Fruit fly (Drosophila melanogaster) whole organism, embryonic: ENCODE results near the gene CG10467.
A peak's percentile ranks its signal among the peaks of the same experiment; 100 is the strongest.

Experiments used
- Aef1 ChIP-seq: fragments of 200-800 bp; sonication (Bioruptor generic); IDR thresholded peaks from 3 replicates; pipeline ENCODE4 v1.3.6; 2022; ENCODE audit warnings: missing biosample characterization, missing genetic modification characterization
- Antp ChIP-seq: fragments of 200-800 bp; sonication (Bioruptor generic); optimal IDR thresholded peaks from 3 replicates; lab custom pipeline; 2016; ENCODE audit warnings: missing biosample characterization, missing genetic modification characterization
- Atf3 ChIP-seq: fragments of 200-800 bp; sonication (Bioruptor generic); optimal IDR thresholded peaks from 3 replicates; lab custom pipeline; 2016; ENCODE audit warnings: missing biosample characterization, missing genetic modification characterization
- B-H1 ChIP-seq: fragments of 200-800 bp; sonication (Bioruptor generic); IDR thresholded peaks from 3 replicates; pipeline ENCODE4 v1.3.6; 2022; ENCODE audit warnings: missing biosample characterization, missing genetic modification characterization
- Bdp1 ChIP-seq: fragments of 200-800 bp; sonication (Bioruptor generic); optimal IDR thresholded peaks from 3 replicates; lab custom pipeline; 2016; ENCODE audit warnings: missing biosample characterization, missing genetic modification characterization
- C15 ChIP-seq: fragments of 200-800 bp; sonication (Bioruptor generic); IDR thresholded peaks from 3 replicates; pipeline ENCODE4 v1.3.6; 2022; ENCODE audit warnings: missing biosample characterization, missing genetic modification characterization
- CG10321 ChIP-seq: fragments of 200-800 bp; sonication (Bioruptor generic); IDR thresholded peaks from 2 replicates; pipeline ENCODE4 v1.3.6; 2022; ENCODE audit warnings: missing biosample characterization, missing genetic modification characterization
- CG12071 ChIP-seq: fragments of 200-800 bp; sonication (Bioruptor generic); optimal IDR thresholded peaks from 3 replicates; lab custom pipeline; 2018; ENCODE audit warnings: missing biosample characterization, mild to moderate bottlenecking, missing genetic modification characterization
- CG12769 ChIP-seq: fragments of 200-800 bp; sonication (Bioruptor generic); optimal IDR thresholded peaks from 2 replicates; lab custom pipeline; 2019; ENCODE audit warnings: missing biosample characterization, mild to moderate bottlenecking, missing genetic modification characterization, moderate library complexity
- CG16813 ChIP-seq: fragments of 200-800 bp; sonication (Bioruptor generic); IDR thresholded peaks from 3 replicates; pipeline ENCODE4 v1.3.6; 2022; ENCODE audit warnings: missing biosample characterization, missing genetic modification characterization; ENCODE audit not compliant: partially characterized antibody
- CG16863 ChIP-seq: fragments of 200-800 bp; sonication (Bioruptor generic); optimal IDR thresholded peaks from 3 replicates; lab custom pipeline; 2016; ENCODE audit warnings: missing biosample characterization, missing genetic modification characterization
- CG17359 ChIP-seq: fragments of 200-800 bp; sonication (Bioruptor generic); optimal IDR thresholded peaks from 3 replicates; lab custom pipeline; 2018; ENCODE audit warnings: missing biosample characterization, mild to moderate bottlenecking, missing genetic modification characterization, moderate library complexity
- CG34224 ChIP-seq: fragments of 200-800 bp; sonication (Bioruptor generic); IDR thresholded peaks from 3 replicates; pipeline ENCODE4 v1.3.6; 2022; ENCODE audit warnings: missing biosample characterization, missing genetic modification characterization; ENCODE audit not compliant: partially characterized antibody
- CG34376 ChIP-seq: fragments of 200-800 bp; sonication (Bioruptor generic); optimal IDR thresholded peaks from 2 replicates; lab custom pipeline; 2018; ENCODE audit warnings: missing biosample characterization, mild to moderate bottlenecking, missing genetic modification characterization
- CG5180 ChIP-seq: fragments of 200-800 bp; sonication (Bioruptor generic); optimal IDR thresholded peaks from 3 replicates; lab custom pipeline; 2017; ENCODE audit warnings: missing biosample characterization, missing genetic modification characterization, mild to moderate bottlenecking, moderate library complexity, missing genetic modification reagents
- CG8944 ChIP-seq: fragments of 200-800 bp; sonication (Bioruptor generic); optimal IDR thresholded peaks from 3 replicates; lab custom pipeline; 2016; ENCODE audit warnings: missing biosample characterization, missing genetic modification characterization
- Chrac-16 ChIP-seq: fragments of 200-800 bp; sonication (Bioruptor generic); optimal IDR thresholded peaks from 3 replicates; lab custom pipeline; 2016; ENCODE audit warnings: missing biosample characterization, missing genetic modification characterization
- CrebB ChIP-seq: fragments of 200-800 bp; sonication (Bioruptor generic); optimal IDR thresholded peaks from 3 replicates; lab custom pipeline; 2018; ENCODE audit warnings: missing biosample characterization, mild to moderate bottlenecking, missing genetic modification characterization
- Dbx ChIP-seq: fragments of 200-800 bp; sonication (Bioruptor generic); IDR thresholded peaks from 3 replicates; pipeline ENCODE4 v1.3.6; 2022; ENCODE audit warnings: missing biosample characterization, missing genetic modification characterization
- Dref ChIP-seq: fragments of 200-800 bp; sonication (Bioruptor generic); IDR thresholded peaks from 2 replicates; pipeline ENCODE4 v1.3.6; 2022; ENCODE audit warnings: missing biosample characterization, missing genetic modification characterization
- Ets65A ChIP-seq: fragments of 200-800 bp; sonication (Bioruptor generic); peaks from one replicate; lab custom pipeline; 2016; ENCODE audit warnings: missing biosample characterization, missing genetic modification characterization
- GATAe ChIP-seq: fragments of 200-800 bp; sonication (Bioruptor generic); conservative IDR thresholded peaks from 2 replicates; pipeline ENCODE4 v1.3.6; 2022; ENCODE audit warnings: missing biosample characterization, missing genetic modification characterization
- H2.0 ChIP-seq: fragments of 200-800 bp; sonication (Bioruptor generic); IDR thresholded peaks from 2 replicates; pipeline ENCODE4 v1.3.6; 2022; ENCODE audit warnings: missing biosample characterization, missing genetic modification characterization
- HmgZ ChIP-seq: fragments of 200-800 bp; sonication (Bioruptor generic); optimal IDR thresholded peaks from 2 replicates; lab custom pipeline; 2018; ENCODE audit warnings: missing biosample characterization, mild to moderate bottlenecking, missing genetic modification characterization
- Hmr ChIP-seq: fragments of 200-800 bp; sonication (Bioruptor generic); optimal IDR thresholded peaks from 3 replicates; lab custom pipeline; 2017; ENCODE audit warnings: mild to moderate bottlenecking, missing biosample characterization, missing genetic modification reagents, missing genetic modification characterization
- Hsf ChIP-seq: fragments of 200-800 bp; sonication (Bioruptor generic); optimal IDR thresholded peaks from 3 replicates; lab custom pipeline; 2016; ENCODE audit warnings: missing biosample characterization, missing genetic modification characterization
- Lpt ChIP-seq: fragments of >200 bp; optimal IDR thresholded peaks from 2 replicates; lab custom pipeline; 2018; ENCODE audit warnings: missing biosample characterization, missing genetic modification characterization
- MTF-1 ChIP-seq: fragments of 200-800 bp; sonication (Bioruptor generic); optimal IDR thresholded peaks from 2 replicates; lab custom pipeline; 2018; ENCODE audit warnings: missing biosample characterization, mild to moderate bottlenecking, missing genetic modification characterization, borderline replicate concordance
- Mrtf ChIP-seq: fragments of 200-800 bp; sonication (Bioruptor generic); IDR thresholded peaks from 3 replicates; pipeline ENCODE4 v1.3.6; 2022; ENCODE audit warnings: missing biosample characterization, missing genetic modification characterization
- Poxn ChIP-seq: fragments of 200-800 bp; sonication (Bioruptor generic); IDR thresholded peaks from 2 replicates; pipeline ENCODE4 v1.3.6; 2022; ENCODE audit warnings: missing biosample characterization, missing genetic modification characterization
- Sox102F ChIP-seq: fragments of 200-800 bp; sonication (Bioruptor generic); optimal IDR thresholded peaks from 2 replicates; lab custom pipeline; 2018; ENCODE audit warnings: missing biosample characterization, mild to moderate bottlenecking, missing genetic modification characterization, moderate library complexity
- Tbp ChIP-seq: fragments of >200 bp; optimal IDR thresholded peaks from 2 replicates; lab custom pipeline; 2018; ENCODE audit warnings: missing biosample characterization, missing genetic modification characterization
- ab ChIP-seq: fragments of 200-800 bp; sonication (Bioruptor generic); optimal IDR thresholded peaks from 2 replicates; lab custom pipeline; 2016; ENCODE audit warnings: missing biosample characterization, missing genetic modification characterization
- ac ChIP-seq: fragments of 200-800 bp; sonication (Bioruptor generic); optimal IDR thresholded peaks from 3 replicates; lab custom pipeline; 2017; ENCODE audit warnings: missing biosample characterization, mild to moderate bottlenecking, missing genetic modification characterization
- ase ChIP-seq: fragments of 200-800 bp; sonication (Bioruptor generic); IDR thresholded peaks from 3 replicates; pipeline ENCODE4 v1.3.6; 2022; ENCODE audit warnings: missing biosample characterization, missing genetic modification characterization
- chinmo ChIP-seq: fragments of 200-800 bp; sonication (Bioruptor generic); IDR thresholded peaks from 4 replicates; pipeline ENCODE4 v1.3.6; 2022; ENCODE audit warnings: missing biosample characterization, missing genetic modification characterization; ENCODE audit not compliant: partially characterized antibody
- chm ChIP-seq: fragments of 200-800 bp; sonication (Bioruptor generic); IDR thresholded peaks from 2 replicates; pipeline ENCODE4 v1.3.6; 2022; ENCODE audit warnings: missing biosample characterization, missing genetic modification characterization
- dm ChIP-seq: fragments of 200-800 bp; sonication (Bioruptor generic); optimal IDR thresholded peaks from 3 replicates; lab custom pipeline; 2016; ENCODE audit warnings: missing biosample characterization, missing genetic modification characterization
- emc ChIP-seq: fragments of 200-800 bp; sonication (Bioruptor generic); optimal IDR thresholded peaks from 2 replicates; lab custom pipeline; 2016; ENCODE audit warnings: missing biosample characterization, missing genetic modification characterization
- eyg ChIP-seq: fragments of 200-800 bp; sonication (Bioruptor generic); optimal IDR thresholded peaks from 3 replicates; lab custom pipeline; 2016; ENCODE audit warnings: missing biosample characterization, missing genetic modification characterization
- fd3F ChIP-seq: fragments of 200-800 bp; sonication (Bioruptor generic); optimal IDR thresholded peaks from 2 replicates; lab custom pipeline; 2018; ENCODE audit warnings: missing biosample characterization, mild to moderate bottlenecking, missing genetic modification characterization, moderate library complexity
- ftz-f1 ChIP-seq: fragments of 200-800 bp; sonication (Bioruptor generic); optimal IDR thresholded peaks from 2 replicates; lab custom pipeline; 2016; ENCODE audit warnings: missing biosample characterization, missing genetic modification characterization
- gcm ChIP-seq: fragments of 200-800 bp; sonication (Bioruptor generic); optimal IDR thresholded peaks from 2 replicates; lab custom pipeline; 2019; ENCODE audit warnings: missing biosample characterization, mild to moderate bottlenecking, missing genetic modification characterization, moderate library complexity
- ham ChIP-seq: fragments of 200-800 bp; sonication (Bioruptor generic); IDR thresholded peaks from 2 replicates; pipeline ENCODE4 v1.3.6; 2022; ENCODE audit warnings: missing biosample characterization, missing genetic modification characterization
- lmd ChIP-seq: fragments of 200-800 bp; sonication (Bioruptor generic); IDR thresholded peaks from 2 replicates; pipeline ENCODE4 v1.3.6; 2022; ENCODE audit warnings: missing biosample characterization, missing genetic modification characterization
- nau ChIP-seq: fragments of 200-800 bp; sonication (Bioruptor generic); optimal IDR thresholded peaks from 3 replicates; lab custom pipeline; 2017; ENCODE audit warnings: missing biosample characterization, mild to moderate bottlenecking, missing genetic modification characterization, missing genetic modification reagents
- p53 ChIP-seq: fragments of 200-800 bp; sonication (Bioruptor generic); optimal IDR thresholded peaks from 2 replicates; lab custom pipeline; 2016; ENCODE audit warnings: missing biosample characterization, missing genetic modification characterization
- pros ChIP-seq: fragments of 200-800 bp; sonication (Bioruptor generic); optimal IDR thresholded peaks from 3 replicates; lab custom pipeline; 2019; ENCODE audit warnings: missing biosample characterization, mild to moderate bottlenecking, missing genetic modification characterization, moderate library complexity
- salm ChIP-seq: fragments of 200-800 bp; sonication (Bioruptor generic); optimal IDR thresholded peaks from 2 replicates; lab custom pipeline; 2018; ENCODE audit warnings: missing biosample characterization, mild to moderate bottlenecking, missing genetic modification characterization
- stwl ChIP-seq: fragments of 200-800 bp; sonication (Bioruptor generic); optimal IDR thresholded peaks from 3 replicates; lab custom pipeline; 2018; ENCODE audit warnings: missing biosample characterization, mild to moderate bottlenecking, missing genetic modification characterization, moderate library complexity

The CG10467 gene

dm6 chr3L:6074975-6075692, 19.4 kb downstream of the CG10467 start, which contains the start of the genes CG13295 and CG6610 (continued):
- TF ChIP-seq ab (GFP tag; lab: Kevin White, UChicago) (no peak), H2.0 (no peak), Chrac-16 (GFP tag; lab: Kevin White, UChicago) (peak; percentile 47), CG16863 (GFP tag; lab: Kevin White, UChicago) (no peak), B-H1 (GFP tag; lab: Robert Waterston, UW) (no peak; the same call in 2 of the 3 replicates), CG16813 (GFP tag; lab: Robert Waterston, UW) (no peak), eyg (GFP tag; lab: Kevin White, UChicago) (no peak), chm (no peak), Hmr (GFP tag; lab: Kevin White, UChicago) (peak; percentile 26), lmd (GFP tag; lab: Robert Waterston, UW) (peak; percentile 58; the same call in 1 of the 2 replicates), ac (GFP tag; lab: Kevin White, UChicago) (no peak), CG8944 (GFP tag; lab: Kevin White, UChicago) (no peak), gcm (GFP tag; lab: Kevin White, UChicago) (peak; percentile 11), CG5180 (GFP tag; lab: Kevin White, UChicago) (no peak), CG17359 (tag; lab: Kevin White, UChicago) (no peak), CG34376 (GFP tag; lab: Kevin White, UChicago) (peak; percentile 69), salm (tag; lab: Kevin White, UChicago) (no peak), Atf3 (GFP tag; lab: Kevin White, UChicago) (no peak), ftz-f1 (GFP tag; lab: Kevin White, UChicago) (peak; percentile 61), CrebB (tag; lab: Kevin White, UChicago) (peak; percentile 23), Mrtf (GFP tag; lab: Robert Waterston, UW) (peak; percentile 55; the same call in 1 of the 3 replicates), chinmo (GFP tag; lab: Robert Waterston, UW) (0 out of 4 replicates have a peak, but pooled peaks have one; percentile 13), Ets65A (GFP tag; lab: Kevin White, UChicago) (peak; percentile 85), pros (GFP tag; lab: Kevin White, UChicago) (no peak), GATAe (GFP tag; lab: Robert Waterston, UW) (no peak), ase (GFP tag; lab: Robert Waterston, UW) (no peak), Tbp (GFP tag; lab: Kevin White, UChicago) (no peak), Bdp1 (GFP tag; lab: Kevin White, UChicago) (no peak), p53 (GFP tag; lab: Kevin White, UChicago) (no peak), stwl (tag; lab: Kevin White, UChicago) (peak; percentile 58), nau (GFP tag; lab: Kevin White, UChicago) (no peak), Antp (GFP tag; lab: Kevin White, UChicago) (peak; percentile 21), emc (GFP tag; lab: Kevin White, UChicago) (no peak), CG12769 (no peak), MTF-1 (no peak), C15 (GFP tag; lab: Robert Waterston, UW) (no peak), dm (GFP tag; lab: Kevin White, UChicago) (peak; percentile 42), Hsf (GFP tag; lab: Kevin White, UChicago) (peak; percentile 62), Dref (GFP tag; lab: Robert Waterston, UW) (no peak), Aef1 (GFP tag; lab: Robert Waterston, UW) (peak; percentile 46; the same call in 1 of the 3 replicates), fd3F (GFP tag; lab: Kevin White, UChicago) (peak; percentile 60), Sox102F (peak; percentile 39), Lpt (GFP tag; lab: Kevin White, UChicago) (no peak), CG34224 (GFP tag; lab: Robert Waterston, UW) (no peak), ham (no peak), CG10321 (GFP tag; lab: Robert Waterston, UW) (no peak), CG12071 (no peak), Poxn (no peak), HmgZ (tag; lab: Kevin White, UChicago) (peak; percentile 75), Dbx (GFP tag; lab: Robert Waterston, UW) (0 out of 3 replicates have a peak, but pooled peaks have one; percentile 55)
